Worm (Caenorhabditis elegans): ENCODE data around the gene sur-7.

DNA sequence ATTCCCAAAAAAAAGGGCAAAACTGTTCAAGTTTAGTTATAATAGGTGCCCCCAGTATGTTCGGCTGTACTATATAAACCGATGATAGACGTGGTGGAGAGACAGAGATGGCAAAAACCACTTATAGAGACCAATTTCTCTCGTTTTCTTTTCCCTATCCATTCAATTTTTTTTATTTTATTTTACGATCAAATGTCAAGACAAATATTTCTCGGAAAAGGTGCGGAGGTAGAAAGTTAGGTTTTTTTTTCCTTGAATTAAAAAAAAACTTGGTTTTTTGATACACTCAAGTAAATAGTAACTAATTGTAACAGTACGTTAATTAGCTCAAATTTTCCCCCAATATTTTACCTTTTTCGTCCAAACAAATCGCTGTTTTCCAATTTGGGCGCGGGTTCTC is 26.4 kb downstream of the sur-7 start:
- TF ChIP-seq flt-1 (GFP tag; IDR thresholded peaks at IDR 0.05) (no peak), tbx-11 (GFP tag; IDR thresholded peaks at IDR 0.05) (no peak), hmg-4 (GFP tag; optimal IDR thresholded peaks at IDR 0.05) (no peak), B0310.2 (tag; optimal IDR thresholded peaks at IDR 0.05) (no peak), tbx-37 (GFP tag; conservative IDR thresholded peaks at IDR 0.05) (no peak), scrt-1 (GFP tag; IDR thresholded peaks at IDR 0.05) (no peak)
